Fruit fly (Drosophila melanogaster): Measurements from ENCODE around the gene Paip2.

Paip2 gene

dm6 chr3R:12982167-12982981, 1.8 kb downstream of the Paip2 start (continued):
- TF ChIP-seq tna (GFP tag; IDR thresholded peaks at IDR 0.05; ENCODE audit: partially characterized antibody) (no peak), grau (tag; optimal IDR thresholded peaks at IDR 0.05) (peak; percentile 81), cad (GFP tag; optimal IDR thresholded peaks at IDR 0.05) (no peak), Dek (tag; optimal IDR thresholded peaks at IDR 0.05) (peak; percentile 82), ham (GFP tag; IDR thresholded peaks at IDR 0.05) (no peak), CG13123 (GFP tag; optimal IDR thresholded peaks at IDR 0.05) (no peak), CG11085 (GFP tag; IDR thresholded peaks at IDR 0.05) (no peak), CG11456 (GFP tag; IDR thresholded peaks at IDR 0.05) (peak; percentile 15; the same call in 1 of the 3 replicates), CG14965 (GFP tag; optimal IDR thresholded peaks at IDR 0.05; ENCODE audit: borderline replicate concordance) (no peak), tin (GFP tag; optimal IDR thresholded peaks at IDR 0.05) (peak; percentile 32), CG1602 (GFP tag; optimal IDR thresholded peaks at IDR 0.05) (peak; percentile 44), CG17328 (GFP tag; IDR thresholded peaks at IDR 0.05) (peak; percentile 57; the same call in 1 of the 2 replicates), amos (GFP tag; IDR thresholded peaks at IDR 0.05; ENCODE audit: partially characterized antibody) (peak; percentile 13; the same call in 1 of the 2 replicates), schlank (tag; optimal IDR thresholded peaks at IDR 0.05) (peak; percentile 37), Fer3 (tag; optimal IDR thresholded peaks at IDR 0.05) (peak; percentile 70), Hmx (GFP tag; optimal IDR thresholded peaks at IDR 0.05) (peak; percentile 63), sens (GFP tag) (peak; percentile 76), CG7745 (tag; optimal IDR thresholded peaks at IDR 0.05) (no peak), trem (tag; optimal IDR thresholded peaks at IDR 0.05) (peak; percentile 14), CG12391 (tag; optimal IDR thresholded peaks at IDR 0.05) (peak; percentile 75), z (GFP tag; IDR thresholded peaks at IDR 0.05) (no peak), dmrt11E (tag; optimal IDR thresholded peaks at IDR 0.05) (peak; percentile 53), cas (GFP tag; IDR thresholded peaks at IDR 0.05) (0 out of 2 replicates have a peak, but pooled peaks have one; percentile 10), CG42726 (GFP tag; IDR thresholded peaks at IDR 0.05; ENCODE audit: partially characterized antibody) (no peak), CG14667 (GFP tag; IDR thresholded peaks at IDR 0.05) (peak; percentile 35; the same call in 1 of the 2 replicates), gro (GFP tag; optimal IDR thresholded peaks at IDR 0.05) (no peak), YL-1 (GFP tag; optimal IDR thresholded peaks at IDR 0.05) (no peak), Mes4 (GFP tag; optimal IDR thresholded peaks at IDR 0.05) (no peak), CG10462 (GFP tag; optimal IDR thresholded peaks at IDR 0.05) (peak; percentile 18), corto (GFP tag; optimal IDR thresholded peaks at IDR 0.05) (peak; percentile 10), Spps (tag; optimal IDR thresholded peaks at IDR 0.05) (no peak), CG12942 (GFP tag; optimal IDR thresholded peaks at IDR 0.05) (peak; percentile 20), CG14050 (GFP tag; IDR thresholded peaks at IDR 0.05) (peak; percentile 48; the same call in 1 of the 3 replicates), CG4424 (GFP tag; optimal IDR thresholded peaks at IDR 0.05) (peak; percentile 34), ind (GFP tag; optimal IDR thresholded peaks at IDR 0.05) (peak; percentile 65), CHES-1-like (GFP tag; optimal IDR thresholded peaks at IDR 0.05) (no peak), mirr (GFP tag; optimal IDR thresholded peaks at IDR 0.05) (peak; percentile 72), CG12104 (GFP tag; optimal IDR thresholded peaks at IDR 0.05) (peak; percentile 41), hbn (GFP tag; IDR thresholded peaks at IDR 0.05; ENCODE audit: partially characterized antibody) (no peak), Sox100B (GFP tag; optimal IDR thresholded peaks at IDR 0.05) (peak; percentile 60), grn (GFP tag; optimal IDR thresholded peaks at IDR 0.05) (peak; percentile 32), danr (GFP tag; IDR thresholded peaks at IDR 0.05) (no peak), eve (GFP tag; optimal IDR thresholded peaks at IDR 0.05) (no peak), esg (GFP tag; conservative IDR thresholded peaks at IDR 0.05) (peak; percentile 75), CG10959 (GFP tag; IDR thresholded peaks at IDR 0.05) (no peak), Hr3 (GFP tag; optimal IDR thresholded peaks at IDR 0.05) (peak; percentile 3), fd102C (GFP tag; optimal IDR thresholded peaks at IDR 0.05) (no peak), Ets97D (GFP tag; optimal IDR thresholded peaks at IDR 0.05) (no peak), CG3407 (GFP tag; optimal IDR thresholded peaks at IDR 0.05) (no peak)
